Worm (Caenorhabditis elegans) whole organism, young adult: ENCODE data around the gene uncp-18.

Source experiments
- F39B2.1 ChIP-seq: fragments of 200-800 bp; sonication (Bioruptor generic); IDR thresholded peaks from 2 replicates; pipeline ENCODE4 v1.3.6; 2022; ENCODE audit warnings: missing genetic modification reagents, missing genetic modification characterization, missing compliant biosample characterization
- F49E8.2 ChIP-seq: sonication (generic microtip); optimal IDR thresholded peaks from 3 replicates; lab custom pipeline; 2017; ENCODE audit warnings: missing genetic modification characterization, mild to moderate bottlenecking, missing compliant biosample characterization, antibody characterized with exemption, moderate library complexity; ENCODE audit not compliant: insufficient read depth
- F55B11.4 ChIP-seq: sonication (generic microtip); optimal IDR thresholded peaks from 2 replicates; lab custom pipeline; 2016; ENCODE audit warnings: missing compliant biosample characterization, missing genetic modification characterization, borderline replicate concordance; ENCODE audit not compliant: insufficient read depth
- F57C9.4 ChIP-seq: sonication (generic microtip); optimal IDR thresholded peaks from 2 replicates; lab custom pipeline; 2017; ENCODE audit warnings: mild to moderate bottlenecking, missing genetic modification characterization, missing compliant biosample characterization
- K11D2.4 ChIP-seq: fragments of 200-800 bp; sonication (Bioruptor generic); IDR thresholded peaks from 2 replicates; pipeline ENCODE4 v1.3.6; 2022; ENCODE audit warnings: missing genetic modification reagents, missing genetic modification characterization, missing compliant biosample characterization
- T07F8.4 ChIP-seq: sonication (generic microtip); optimal IDR thresholded peaks from 2 replicates; lab custom pipeline; 2016; ENCODE audit warnings: mild to moderate bottlenecking, missing genetic modification characterization, moderate library complexity, missing compliant biosample characterization
- T26A5.8 ChIP-seq: sonication (generic microtip); optimal IDR thresholded peaks from 2 replicates; lab custom pipeline; 2016; ENCODE audit warnings: missing genetic modification characterization, missing compliant biosample characterization
- Y53F4B.3 ChIP-seq: fragments of 200-800 bp; sonication (Bioruptor generic); IDR thresholded peaks from 2 replicates; pipeline ENCODE4 v1.3.6; 2022; ENCODE audit warnings: missing genetic modification reagents, missing genetic modification characterization, missing compliant biosample characterization
- Y53G8AR.9 ChIP-seq: fragments of 200-800 bp; sonication (Bioruptor generic); conservative IDR thresholded peaks from 2 replicates; pipeline ENCODE4 v1.3.6; 2022; ENCODE audit warnings: missing genetic modification reagents, missing genetic modification characterization, missing compliant biosample characterization
- Y67H2A.10 ChIP-seq: fragments of 200-800 bp; sonication (Bioruptor generic); conservative IDR thresholded peaks from 2 replicates; pipeline ENCODE4 v1.3.6; 2022; ENCODE audit warnings: missing genetic modification reagents, missing genetic modification characterization, missing compliant biosample characterization
- ZK185.1 ChIP-seq: sonication (generic microtip); optimal IDR thresholded peaks from 2 replicates; lab custom pipeline; 2016; ENCODE audit warnings: mild to moderate bottlenecking, missing genetic modification characterization, missing compliant biosample characterization; ENCODE audit not compliant: poor library complexity, severe bottlenecking
- ama-1 ChIP-seq, 3 experiments: fragments of 150-350 bp in 1 of 3; sonication (generic microtip) in 2 of 3; optimal IDR thresholded peaks; 2 replicates each; lab custom pipeline; 2014 to 2018; ENCODE audit warnings: missing biosample characterization in 2 of 3, missing genetic modification characterization in 2 of 3, missing genetic modification reagents in 2 of 3
- attf-3 ChIP-seq: fragments of 200-800 bp; sonication (Bioruptor generic); conservative IDR thresholded peaks from 2 replicates; pipeline ENCODE4 v1.3.6; 2022; ENCODE audit warnings: missing genetic modification reagents, missing genetic modification characterization, missing compliant biosample characterization
- attf-6 ChIP-seq: fragments of 200-800 bp; sonication (Bioruptor generic); IDR thresholded peaks from 2 replicates; pipeline ENCODE4 v1.3.6; 2022; ENCODE audit warnings: missing genetic modification reagents, missing genetic modification characterization, missing compliant biosample characterization
- bed-1 ChIP-seq: fragments of 200-800 bp; sonication (Bioruptor generic); IDR thresholded peaks from 2 replicates; pipeline ENCODE4 v1.3.6; 2022; ENCODE audit warnings: missing genetic modification reagents, missing genetic modification characterization, missing compliant biosample characterization
- ccch-3 ChIP-seq: fragments of 200-800 bp; sonication (Bioruptor generic); optimal IDR thresholded peaks from 2 replicates; lab custom pipeline; 2018; ENCODE audit warnings: mild to moderate bottlenecking, missing genetic modification characterization, missing compliant biosample characterization
- cebp-1 ChIP-seq, 2 experiments: fragments of 200-800 bp in 1 of 2; sonication (Bioruptor generic) in 1 of 2; sonication (generic microtip) in 1 of 2; IDR thresholded peaks in 1 of 2; optimal IDR thresholded peaks in 1 of 2; 2 replicates each; pipeline versions ENCODE4 v1.3.6 to Lab custom; 2017 to 2022; ENCODE audit warnings: missing compliant biosample characterization in 2 of 2, missing genetic modification characterization in 2 of 2, mild to moderate bottlenecking in 1 of 2, missing genetic modification reagents in 1 of 2, moderate library complexity in 1 of 2
- ceh-27 ChIP-seq: fragments of 200-800 bp; sonication (Bioruptor generic); optimal IDR thresholded peaks from 2 replicates; lab custom pipeline; 2018; ENCODE audit warnings: mild to moderate bottlenecking, missing genetic modification characterization, moderate library complexity, missing compliant biosample characterization
- ceh-58 ChIP-seq: fragments of 200-800 bp; sonication (Bioruptor generic); IDR thresholded peaks from 2 replicates; pipeline ENCODE4 v1.3.6; 2022; ENCODE audit warnings: missing genetic modification characterization, missing compliant biosample characterization
- dox-1 ChIP-seq: fragments of 200-800 bp; sonication (Bioruptor generic); IDR thresholded peaks from 2 replicates; pipeline ENCODE4 v1.3.6; 2022; ENCODE audit warnings: missing genetic modification reagents, missing genetic modification characterization, missing compliant biosample characterization
- dpff-1 ChIP-seq: sonication (generic microtip); optimal IDR thresholded peaks from 2 replicates; lab custom pipeline; 2017; ENCODE audit warnings: mild to moderate bottlenecking, missing genetic modification characterization, missing compliant biosample characterization
- dpl-1 ChIP-seq: fragments of 150-350 bp; optimal IDR thresholded peaks from 2 replicates; lab custom pipeline; 2014; ENCODE audit warnings: missing biosample characterization, missing genetic modification reagents, missing genetic modification characterization
- efl-1 ChIP-seq: fragments of 150-350 bp; optimal IDR thresholded peaks from 2 replicates; lab custom pipeline; 2014; ENCODE audit warnings: missing biosample characterization, missing genetic modification reagents, missing genetic modification characterization
- egrh-3 ChIP-seq: fragments of 200-800 bp; sonication (Bioruptor generic); IDR thresholded peaks from 2 replicates; pipeline ENCODE4 v1.3.6; 2022; ENCODE audit warnings: missing genetic modification reagents, missing genetic modification characterization, missing compliant biosample characterization
- ekl-4 ChIP-seq: fragments of 200-800 bp; sonication (Bioruptor generic); IDR thresholded peaks from 2 replicates; pipeline ENCODE4 v1.3.6; 2022; ENCODE audit warnings: missing genetic modification reagents, missing genetic modification characterization, missing compliant biosample characterization
- fkh-3 ChIP-seq: sonication (generic microtip); optimal IDR thresholded peaks from 2 replicates; lab custom pipeline; 2016; ENCODE audit warnings: mild to moderate bottlenecking, missing genetic modification characterization, missing compliant biosample characterization
- hmg-1.2 ChIP-seq: fragments of 200-800 bp; sonication (Bioruptor generic); IDR thresholded peaks from 2 replicates; pipeline ENCODE4 v1.3.6; 2022; ENCODE audit warnings: missing genetic modification reagents, missing genetic modification characterization, missing compliant biosample characterization
- hmg-20 ChIP-seq: fragments of 200-800 bp; sonication (Bioruptor generic); IDR thresholded peaks from 2 replicates; pipeline ENCODE4 v1.3.6; 2022; ENCODE audit warnings: missing genetic modification reagents, missing genetic modification characterization, missing compliant biosample characterization
- hsf-1 ChIP-seq: fragments of 200-800 bp; sonication (Bioruptor generic); IDR thresholded peaks from 2 replicates; pipeline ENCODE4 v1.3.6; 2022; ENCODE audit warnings: missing genetic modification reagents, missing genetic modification characterization, missing compliant biosample characterization
- lag-1 ChIP-seq: fragments of 200-800 bp; sonication (Bioruptor generic); IDR thresholded peaks from 2 replicates; pipeline ENCODE4 v1.3.6; 2022; ENCODE audit warnings: missing genetic modification reagents, missing genetic modification characterization, missing compliant biosample characterization
- lir-1 ChIP-seq: fragments of 200-800 bp; sonication (Bioruptor generic); conservative IDR thresholded peaks from 2 replicates; pipeline ENCODE4 v1.3.6; 2022; ENCODE audit warnings: missing genetic modification reagents, missing genetic modification characterization, missing compliant biosample characterization
- lsy-27 ChIP-seq: sonication (generic microtip); optimal IDR thresholded peaks from 2 replicates; lab custom pipeline; 2017; ENCODE audit warnings: missing genetic modification characterization, mild to moderate bottlenecking, missing compliant biosample characterization, antibody characterized with exemption, missing genotype, borderline replicate concordance; ENCODE audit not compliant: insufficient read depth
- madf-3 ChIP-seq: fragments of 200-800 bp; sonication (Bioruptor generic); IDR thresholded peaks from 2 replicates; pipeline ENCODE4 v1.3.6; 2022; ENCODE audit warnings: missing genetic modification reagents, missing genetic modification characterization, missing compliant biosample characterization
- madf-6 ChIP-seq: fragments of 200-800 bp; sonication (Bioruptor generic); IDR thresholded peaks from 2 replicates; pipeline ENCODE4 v1.3.6; 2022; ENCODE audit warnings: missing genetic modification reagents, missing genetic modification characterization, missing compliant biosample characterization
- madf-8 ChIP-seq: fragments of 200-800 bp; sonication (Bioruptor generic); conservative IDR thresholded peaks from 2 replicates; pipeline ENCODE4 v1.3.6; 2022; ENCODE audit warnings: missing genetic modification reagents, missing genetic modification characterization, missing compliant biosample characterization
- nfya-2 ChIP-seq: fragments of 200-800 bp; sonication (Bioruptor generic); IDR thresholded peaks from 2 replicates; pipeline ENCODE4 v1.3.6; 2022; ENCODE audit warnings: missing genetic modification reagents, missing genetic modification characterization, missing compliant biosample characterization
- nhr-80 ChIP-seq: sonication (generic microtip); optimal IDR thresholded peaks from 2 replicates; lab custom pipeline; 2016; ENCODE audit warnings: missing genetic modification characterization, missing compliant biosample characterization
- pha-4 ChIP-seq: fragments of 150-350 bp; sonication (generic microtip); optimal IDR thresholded peaks from 2 replicates; lab custom pipeline; 2014; ENCODE audit warnings: missing biosample characterization, missing genetic modification reagents, missing genetic modification characterization
- rcor-1 ChIP-seq: fragments of 200-800 bp; sonication (Bioruptor generic); IDR thresholded peaks from 2 replicates; pipeline ENCODE4 v1.3.6; 2022; ENCODE audit warnings: missing genetic modification reagents, missing genetic modification characterization, missing compliant biosample characterization
- snpc-3.4 ChIP-seq: sonication (generic microtip); optimal IDR thresholded peaks from 2 replicates; lab custom pipeline; 2017; ENCODE audit warnings: missing genetic modification characterization, mild to moderate bottlenecking, missing compliant biosample characterization, antibody characterized with exemption, moderate library complexity, missing genotype, missing genetic modification reagents
- sptf-2 ChIP-seq: fragments of 200-800 bp; sonication (Bioruptor generic); optimal IDR thresholded peaks from 2 replicates; lab custom pipeline; 2018; ENCODE audit warnings: mild to moderate bottlenecking, missing genetic modification characterization, missing compliant biosample characterization
- tbp1 ChIP-seq: fragments of 200-800 bp; sonication (Bioruptor generic); optimal IDR thresholded peaks from 2 replicates; lab custom pipeline; 2018; ENCODE audit warnings: mild to moderate bottlenecking, missing genetic modification characterization, missing compliant biosample characterization
- tbx-9 ChIP-seq: sonication (generic microtip); optimal IDR thresholded peaks from 2 replicates; lab custom pipeline; 2016; ENCODE audit warnings: borderline replicate concordance, missing genetic modification characterization, inconsistent platforms, missing compliant biosample characterization
- tlf-1 ChIP-seq: fragments of 200-800 bp; sonication (Bioruptor generic); optimal IDR thresholded peaks from 2 replicates; lab custom pipeline; 2018; ENCODE audit warnings: mild to moderate bottlenecking, missing genetic modification characterization, missing compliant biosample characterization
- unc-130 ChIP-seq: sonication (generic microtip); optimal IDR thresholded peaks from 2 replicates; lab custom pipeline; 2016; ENCODE audit warnings: missing genetic modification reagents, missing genetic modification characterization, missing compliant biosample characterization
- ztf-26 ChIP-seq: sonication (generic microtip); optimal IDR thresholded peaks from 2 replicates; lab custom pipeline; 2017; ENCODE audit warnings: missing genetic modification characterization, missing compliant biosample characterization

The uncp-18 gene

ce11 chrIV:410420-410891 lies 20.1 kb downstream of the uncp-18 start, which contains the start of gene T07A9.12 (continued):
- no peak for TF ChIP-seq ztf-26
- TF ChIP-seq F49E8.2 (tag; lab: Kevin White, UChicago), result no peak
- peak; percentile 45 for TF ChIP-seq nhr-80 (tag; lab: Kevin White, UChicago)
- no peak for TF ChIP-seq tbx-9 (tag; lab: Kevin White, UChicago)
- TF ChIP-seq T07F8.4 (tag; lab: Kevin White, UChicago), result no peak
- no peak for TF ChIP-seq ekl-4
- TF ChIP-seq unc-130 (GFP tag; lab: Kevin White, UChicago), result no peak
- no peak for TF ChIP-seq ccch-3
- TF ChIP-seq ceh-27, result no peak
- TF ChIP-seq bed-1, result no peak
- no peak for TF ChIP-seq ZK185.1 (tag; lab: Kevin White, UChicago)
- TF ChIP-seq dpff-1, result no peak
- no peak for TF ChIP-seq ama-1 (optimal IDR thresholded peaks at IDR 0.05; lab: Kevin White, UChicago)
- TF ChIP-seq ama-1 (GFP tag; optimal IDR thresholded peaks at IDR 0.05; lab: Kevin White, UChicago), result no peak
- no peak for TF ChIP-seq attf-3 (GFP tag; lab: Robert Waterston, UW)
- TF ChIP-seq Y53G8AR.9 (GFP tag; lab: Robert Waterston, UW), result no peak
- TF ChIP-seq Y67H2A.10, result no peak
- no peak for TF ChIP-seq sptf-2
- no peak for TF ChIP-seq F57C9.4 (tag; lab: Kevin White, UChicago)
- TF ChIP-seq pha-4, result no peak
- no peak for TF ChIP-seq tbp1 (GFP tag; lab: Kevin White, UChicago)
- TF ChIP-seq nfya-2 (GFP tag; lab: Robert Waterston, UW), result no peak
- no peak for TF ChIP-seq hmg-20 (GFP tag; lab: Robert Waterston, UW)
- TF ChIP-seq lir-1 (GFP tag; lab: Robert Waterston, UW), result no peak
- TF ChIP-seq dpl-1 (GFP tag; lab: Kevin White, UChicago), result no peak
- TF ChIP-seq hsf-1 (GFP tag; lab: Robert Waterston, UW), result no peak
- TF ChIP-seq madf-3 (GFP tag; lab: Robert Waterston, UW), result no peak
- no peak for TF ChIP-seq snpc-3.4
- TF ChIP-seq tlf-1 (GFP tag; lab: Kevin White, UChicago), result no peak
- TF ChIP-seq F55B11.4 (tag; lab: Kevin White, UChicago), result no peak
- TF ChIP-seq K11D2.4 (GFP tag; lab: Robert Waterston, UW), result 0 out of 2 replicates have a peak, but pooled peaks have one; percentile 13
- no peak for TF ChIP-seq dox-1 (GFP tag; lab: Robert Waterston, UW)
- peak; percentile 93 for TF ChIP-seq hmg-1.2 (GFP tag; lab: Robert Waterston, UW)
- no peak for TF ChIP-seq efl-1 (GFP tag; lab: Kevin White, UChicago)
- no peak for TF ChIP-seq lsy-27 (tag; lab: Kevin White, UChicago)
- no peak for TF ChIP-seq cebp-1 (GFP tag; IDR thresholded peaks at IDR 0.05; lab: Robert Waterston, UW)
- TF ChIP-seq cebp-1 (tag; optimal IDR thresholded peaks at IDR 0.05; lab: Kevin White, UChicago), result peak; percentile 67

- TF ChIP-seq madf-6 (peak; percentile 56; the same call in 1 of the 2 replicates), rcor-1 (GFP tag; lab: Robert Waterston, UW) (no peak), ama-1 (optimal IDR thresholded peaks at IDR 0.05; lab: Kevin White, UChicago) (no peak), ama-1 (GFP tag; optimal IDR thresholded peaks at IDR 0.05; lab: Kevin White, UChicago) (peak in 1 of 2 experiments; percentile 36), ceh-58 (GFP tag; lab: Robert Waterston, UW) (no peak), fkh-3 (tag; lab: Kevin White, UChicago) (no peak), tbx-9 (tag; lab: Kevin White, UChicago) (peak; percentile 42), T26A5.8 (tag; lab: Kevin White, UChicago) (peak; percentile 7), ZK185.1 (tag; lab: Kevin White, UChicago) (no peak), Y53G8AR.9 (GFP tag; lab: Robert Waterston, UW) (peak; percentile 37; the same call in 1 of the 2 replicates), Y53F4B.3 (GFP tag; lab: Robert Waterston, UW) (no peak), madf-8 (GFP tag; lab: Robert Waterston, UW) (no peak), egrh-3 (GFP tag; lab: Robert Waterston, UW) (no peak), hsf-1 (GFP tag; lab: Robert Waterston, UW) (peak; percentile 50; the same call in 1 of the 2 replicates), attf-6 (GFP tag; lab: Robert Waterston, UW) (0 out of 2 replicates have a peak, but pooled peaks have one; percentile 32), lag-1 (no peak), madf-3 (GFP tag; lab: Robert Waterston, UW) (peak; percentile 77; the same call in 1 of the 2 replicates), T07F8.4 (tag; lab: Kevin White, UChicago) (no peak), pha-4 (no peak), F39B2.1 (GFP tag; lab: Robert Waterston, UW) (0 out of 2 replicates have a peak, but pooled peaks have one; percentile 52)
Observed at ce11 chrIV:419674-420073, 29.3 kb downstream of the uncp-18 start, which contains the start of gene eri-1. TSS of gene eri-1 (minus strand) at chrIV:419958.
